Fruit fly (Drosophila melanogaster) whole organism, embryonic: ENCODE results near the gene CG31178.

Experiments
- Aef1 ChIP-seq: fragments of 200-800 bp; sonication (Bioruptor generic); IDR thresholded peaks from 3 replicates; pipeline ENCODE4 v1.3.6; 2022; ENCODE audit warnings: missing biosample characterization, missing genetic modification characterization
- Bgb ChIP-seq: fragments of 200-800 bp; sonication (Bioruptor generic); IDR thresholded peaks from 2 replicates; pipeline ENCODE4 v1.3.6; 2022; ENCODE audit warnings: missing biosample characterization, missing genetic modification characterization; ENCODE audit not compliant: partially characterized antibody
- Blimp-1 ChIP-seq: fragments of 200-800 bp; sonication (Bioruptor generic); optimal IDR thresholded peaks from 3 replicates; lab custom pipeline; 2018; ENCODE audit warnings: missing biosample characterization, missing genetic modification characterization, mild to moderate bottlenecking, moderate library complexity, missing genetic modification reagents
- BtbVII ChIP-seq: fragments of 200-800 bp; sonication (Bioruptor generic); optimal IDR thresholded peaks from 3 replicates; lab custom pipeline; 2017; ENCODE audit warnings: missing biosample characterization, mild to moderate bottlenecking, missing genetic modification characterization
- CG10543 ChIP-seq: fragments of 200-800 bp; sonication (Bioruptor generic); optimal IDR thresholded peaks from 3 replicates; lab custom pipeline; 2017; ENCODE audit warnings: missing biosample characterization, mild to moderate bottlenecking, missing genetic modification characterization, moderate library complexity
- CG10959 ChIP-seq: fragments of 200-800 bp; sonication (Bioruptor generic); IDR thresholded peaks from 2 replicates; pipeline ENCODE4 v1.3.6; 2022; ENCODE audit warnings: missing biosample characterization, missing genetic modification characterization
- CG11085 ChIP-seq: fragments of 200-800 bp; sonication (Bioruptor generic); IDR thresholded peaks from 2 replicates; pipeline ENCODE4 v1.3.6; 2022; ENCODE audit warnings: missing biosample characterization, missing genetic modification characterization
- CG11695 ChIP-seq: fragments of 200-800 bp; sonication (Bioruptor generic); IDR thresholded peaks from 3 replicates; pipeline ENCODE4 v1.3.6; 2022; ENCODE audit warnings: missing biosample characterization, missing genetic modification characterization
- CG11696 ChIP-seq: fragments of 200-800 bp; sonication (Bioruptor generic); IDR thresholded peaks from 2 replicates; pipeline ENCODE4 v1.3.6; 2022; ENCODE audit warnings: missing biosample characterization, missing genetic modification characterization
- CG12299 ChIP-seq: fragments of 200-800 bp; sonication (Bioruptor generic); optimal IDR thresholded peaks from 2 replicates; lab custom pipeline; 2018; ENCODE audit warnings: missing biosample characterization, mild to moderate bottlenecking, missing genetic modification characterization
- CG13123 ChIP-seq: fragments of 200-800 bp; sonication (Bioruptor generic); optimal IDR thresholded peaks from 2 replicates; lab custom pipeline; 2016; ENCODE audit warnings: missing biosample characterization, missing genetic modification characterization
- CG13296 ChIP-seq: fragments of 200-800 bp; sonication (Bioruptor generic); optimal IDR thresholded peaks from 3 replicates; lab custom pipeline; 2018; ENCODE audit warnings: missing biosample characterization, mild to moderate bottlenecking, missing genetic modification characterization
- CG17186 ChIP-seq: fragments of 200-800 bp; sonication (Bioruptor generic); optimal IDR thresholded peaks from 3 replicates; lab custom pipeline; 2017; ENCODE audit warnings: missing biosample characterization, missing genetic modification reagents, missing genetic modification characterization
- CG17829 ChIP-seq: fragments of 200-800 bp; optimal IDR thresholded peaks from 2 replicates; lab custom pipeline; 2019; ENCODE audit warnings: missing biosample characterization, mild to moderate bottlenecking, missing genetic modification characterization, moderate library complexity
- CG2129 ChIP-seq: fragments of 200-800 bp; sonication (Bioruptor generic); IDR thresholded peaks from 2 replicates; pipeline ENCODE4 v1.3.6; 2022; ENCODE audit warnings: missing biosample characterization, missing genetic modification characterization; ENCODE audit not compliant: partially characterized antibody
- CG31388 ChIP-seq: fragments of 200-800 bp; sonication (Bioruptor generic); optimal IDR thresholded peaks from 2 replicates; lab custom pipeline; 2016; ENCODE audit warnings: missing biosample characterization, missing genetic modification characterization
- CG42726 ChIP-seq: fragments of 200-800 bp; sonication (Bioruptor generic); IDR thresholded peaks from 2 replicates; pipeline ENCODE4 v1.3.6; 2022; ENCODE audit warnings: missing biosample characterization, missing genetic modification characterization; ENCODE audit not compliant: partially characterized antibody
- CG4360 ChIP-seq: fragments of 200-800 bp; sonication (Bioruptor generic); IDR thresholded peaks from 2 replicates; pipeline ENCODE4 v1.3.6; 2022; ENCODE audit warnings: missing biosample characterization, missing genetic modification characterization
- CG6175 ChIP-seq: fragments of 200-800 bp; sonication (Bioruptor generic); IDR thresholded peaks from 3 replicates; pipeline ENCODE4 v1.3.6; 2022; ENCODE audit warnings: missing biosample characterization, missing genetic modification characterization
- Ets65A ChIP-seq: fragments of 200-800 bp; sonication (Bioruptor generic); peaks from one replicate; lab custom pipeline; 2016; ENCODE audit warnings: missing biosample characterization, missing genetic modification characterization
- Fer2 ChIP-seq: fragments of 200-800 bp; sonication (Bioruptor generic); optimal IDR thresholded peaks from 2 replicates; lab custom pipeline; 2018; ENCODE audit warnings: missing biosample characterization, mild to moderate bottlenecking, missing genetic modification characterization, moderate library complexity
- H2.0 ChIP-seq: fragments of 200-800 bp; sonication (Bioruptor generic); IDR thresholded peaks from 2 replicates; pipeline ENCODE4 v1.3.6; 2022; ENCODE audit warnings: missing biosample characterization, missing genetic modification characterization
- HLH4C ChIP-seq: fragments of 200-800 bp; sonication (Bioruptor generic); IDR thresholded peaks from 3 replicates; pipeline ENCODE4 v1.3.6; 2022; ENCODE audit warnings: missing biosample characterization, missing genetic modification characterization; ENCODE audit not compliant: partially characterized antibody
- Hr78 ChIP-seq, 2 experiments: fragments of 200-800 bp in 1 of 2; fragments of >200 bp in 1 of 2; sonication (Bioruptor generic) in 1 of 2; optimal IDR thresholded peaks; 2 replicates each; lab custom pipeline; 2017 to 2019; ENCODE audit warnings: missing biosample characterization in 2 of 2, missing genetic modification characterization in 2 of 2, mild to moderate bottlenecking in 1 of 2, moderate library complexity in 1 of 2
- Hsf ChIP-seq: fragments of 200-800 bp; sonication (Bioruptor generic); optimal IDR thresholded peaks from 3 replicates; lab custom pipeline; 2016; ENCODE audit warnings: missing biosample characterization, missing genetic modification characterization
- Mad ChIP-seq: fragments of 200-800 bp; sonication (Bioruptor generic); optimal IDR thresholded peaks from 2 replicates; lab custom pipeline; 2016; ENCODE audit warnings: missing biosample characterization, missing genetic modification characterization
- NfI ChIP-seq: fragments of 200-800 bp; sonication (Bioruptor generic); optimal IDR thresholded peaks from 3 replicates; lab custom pipeline; 2018; ENCODE audit warnings: missing biosample characterization, mild to moderate bottlenecking, missing genetic modification characterization, moderate library complexity
- Side ChIP-seq: fragments of 200-800 bp; sonication (Bioruptor generic); optimal IDR thresholded peaks from 2 replicates; lab custom pipeline; 2016; ENCODE audit warnings: missing biosample characterization, missing genetic modification characterization
- Stat92E ChIP-seq, 3 experiments: fragments of >200 bp in 2 of 3; fragments of 200-800 bp in 1 of 3; sonication (Bioruptor generic) in 1 of 3; optimal IDR thresholded peaks; 2 replicates each; lab custom pipeline; 2017 to 2019; ENCODE audit warnings: missing biosample characterization in 3 of 3, missing genetic modification characterization in 3 of 3, mild to moderate bottlenecking in 1 of 3, moderate library complexity in 1 of 3
- Usf ChIP-seq: fragments of 200-800 bp; sonication (Bioruptor generic); optimal IDR thresholded peaks from 2 replicates; lab custom pipeline; 2017; ENCODE audit warnings: missing genotype, missing biosample characterization, missing genetic modification characterization
- bowl ChIP-seq: fragments of 200-800 bp; sonication (Bioruptor generic); IDR thresholded peaks from 2 replicates; pipeline ENCODE4 v1.3.6; 2022; ENCODE audit warnings: missing biosample characterization, missing genetic modification characterization
- ems ChIP-seq: fragments of 200-800 bp; sonication (Bioruptor generic); optimal IDR thresholded peaks from 3 replicates; lab custom pipeline; 2016; ENCODE audit warnings: missing biosample characterization, missing genetic modification characterization
- en ChIP-seq: fragments of 200-800 bp; sonication (Bioruptor generic); optimal IDR thresholded peaks from 2 replicates; lab custom pipeline; 2016; ENCODE audit warnings: missing biosample characterization, missing genetic modification characterization
- eve ChIP-seq, 2 experiments: fragments of >200 bp; optimal IDR thresholded peaks; 2 replicates each; lab custom pipeline; 2017; ENCODE audit warnings: missing biosample characterization in 2 of 2, missing genetic modification characterization in 2 of 2
- fu2 ChIP-seq: fragments of 200-800 bp; sonication (Bioruptor generic); optimal IDR thresholded peaks from 2 replicates; lab custom pipeline; 2016; ENCODE audit warnings: missing biosample characterization, missing genetic modification characterization
- gcm2 ChIP-seq: fragments of 200-800 bp; sonication (Bioruptor generic); optimal IDR thresholded peaks from 2 replicates; lab custom pipeline; 2016; ENCODE audit warnings: missing biosample characterization, missing genetic modification characterization
- gsb ChIP-seq: fragments of 200-800 bp; sonication (Bioruptor generic); IDR thresholded peaks from 2 replicates; pipeline ENCODE4 v1.3.6; 2022; ENCODE audit warnings: missing biosample characterization, missing genetic modification characterization
- h ChIP-seq: fragments of >200 bp; optimal IDR thresholded peaks from 2 replicates; lab custom pipeline; 2017
- hkb ChIP-seq, 2 experiments: fragments of 200-800 bp in 1 of 2; fragments of >200 bp in 1 of 2; sonication (Bioruptor generic) in 1 of 2; IDR thresholded peaks in 1 of 2; optimal IDR thresholded peaks in 1 of 2; 2 replicates each; pipeline versions ENCODE4 v1.3.6 to Lab custom; 2017 to 2022; ENCODE audit warnings: missing biosample characterization in 1 of 2, missing genetic modification characterization in 1 of 2
- kni ChIP-seq: fragments of 200-800 bp; sonication (Bioruptor generic); optimal IDR thresholded peaks from 3 replicates; lab custom pipeline; 2017; ENCODE audit warnings: mild to moderate bottlenecking, missing biosample characterization, missing genetic modification reagents, missing genetic modification characterization
- lab ChIP-seq: fragments of 200-800 bp; sonication (Bioruptor generic); optimal IDR thresholded peaks from 3 replicates; lab custom pipeline; 2017; ENCODE audit warnings: missing biosample characterization, missing genetic modification characterization, mild to moderate bottlenecking, moderate library complexity, missing genetic modification reagents
- lola ChIP-seq, 3 experiments: fragments of >200 bp in 2 of 3; fragments of 200-800 bp in 1 of 3; sonication (Bioruptor generic) in 1 of 3; optimal IDR thresholded peaks; 2 replicates each; lab custom pipeline; 2017 to 2019; ENCODE audit warnings: missing biosample characterization in 3 of 3, missing genetic modification characterization in 3 of 3, mild to moderate bottlenecking in 1 of 3, moderate library complexity in 1 of 3
- pb ChIP-seq: fragments of 200-800 bp; sonication (Bioruptor generic); optimal IDR thresholded peaks from 3 replicates; lab custom pipeline; 2016; ENCODE audit warnings: missing biosample characterization, missing genetic modification characterization
- peb ChIP-seq: fragments of 200-800 bp; sonication (Bioruptor generic); IDR thresholded peaks from 2 replicates; pipeline ENCODE4 v1.3.6; 2022; ENCODE audit warnings: missing biosample characterization, missing genetic modification characterization
- pnt ChIP-seq: fragments of 200-800 bp; sonication (Bioruptor generic); optimal IDR thresholded peaks from 3 replicates; lab custom pipeline; 2016; ENCODE audit warnings: missing biosample characterization, missing genetic modification characterization
- ro ChIP-seq: fragments of 200-800 bp; sonication (Bioruptor generic); IDR thresholded peaks from 2 replicates; pipeline ENCODE4 v1.3.6; 2022; ENCODE audit warnings: missing biosample characterization, missing genetic modification characterization
- so ChIP-seq: fragments of 200-800 bp; sonication (Bioruptor generic); IDR thresholded peaks from 3 replicates; pipeline ENCODE4 v1.3.6; 2022; ENCODE audit warnings: missing biosample characterization, missing genetic modification characterization
- sqz ChIP-seq: fragments of 200-800 bp; sonication (Bioruptor generic); optimal IDR thresholded peaks from 3 replicates; lab custom pipeline; 2018; ENCODE audit warnings: missing biosample characterization, mild to moderate bottlenecking, missing genetic modification characterization
- vvl ChIP-seq: fragments of 200-800 bp; sonication (Bioruptor generic); IDR thresholded peaks from 2 replicates; pipeline ENCODE4 v1.3.6; 2022; ENCODE audit warnings: missing biosample characterization, missing genetic modification characterization
- zfh1 ChIP-seq: fragments of 200-800 bp; sonication (Bioruptor generic); IDR thresholded peaks from 3 replicates; pipeline ENCODE4 v1.3.6; 2022; ENCODE audit warnings: missing biosample characterization, missing genetic modification characterization
- zfh2 ChIP-seq: fragments of 200-800 bp; sonication (Bioruptor generic); optimal IDR thresholded peaks from 2 replicates; lab custom pipeline; 2016; ENCODE audit warnings: missing biosample characterization, missing genetic modification characterization

The CG31178 gene

DNA sequence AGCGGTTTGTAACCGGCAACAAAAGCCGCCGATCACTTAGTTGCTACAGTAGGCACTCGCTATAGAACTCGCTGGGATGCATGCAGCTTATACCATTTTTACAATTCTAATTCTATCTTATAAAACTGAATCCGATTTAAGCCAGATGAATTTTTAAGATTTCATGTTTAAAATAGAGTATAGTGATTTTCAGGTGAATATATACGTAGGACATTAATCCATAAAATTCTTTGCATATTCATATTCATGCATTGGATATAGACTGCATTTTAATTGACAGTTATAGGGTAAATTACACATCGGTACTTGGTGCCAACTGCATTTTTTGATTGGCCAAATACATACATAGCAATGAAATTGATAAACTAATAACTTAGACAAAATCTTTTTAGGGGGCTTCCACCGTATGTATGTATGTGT is 14.1 kb downstream of the CG31178 start (continued):
- TF ChIP-seq CG2129 (GFP tag; lab: Robert Waterston, UW) (no peak), pb (GFP tag; lab: Kevin White, UChicago) (no peak), eve (GFP tag; optimal IDR thresholded peaks at IDR 0.05; lab: Kevin White, UChicago) (no peak), Side (GFP tag; lab: Kevin White, UChicago) (no peak), Stat92E (GFP tag; optimal IDR thresholded peaks at IDR 0.05; lab: Kevin White, UChicago) (no peak), sqz (GFP tag; lab: Kevin White, UChicago) (no peak), CG12299 (tag; lab: Kevin White, UChicago) (no peak), lab (GFP tag; lab: Kevin White, UChicago) (no peak), h (lab: Kevin White, UChicago) (no peak), CG13296 (GFP tag; lab: Kevin White, UChicago) (no peak), H2.0 (GFP tag; lab: Robert Waterston, UW) (no peak; the same call in 1 of the 2 replicates), fu2 (GFP tag; lab: Kevin White, UChicago) (no peak), CG17829 (tag; lab: Kevin White, UChicago) (peak; percentile 49), Aef1 (GFP tag; lab: Robert Waterston, UW) (peak; percentile 39; the same call in 1 of the 3 replicates), zfh1 (GFP tag; lab: Robert Waterston, UW) (peak; percentile 58; the same call in 1 of the 3 replicates), CG42726 (GFP tag; lab: Robert Waterston, UW) (no peak), CG6175 (GFP tag; lab: Robert Waterston, UW) (no peak), CG11085 (GFP tag; lab: Robert Waterston, UW) (0 out of 2 replicates have a peak, but pooled peaks have one; percentile 19), Hsf (GFP tag; lab: Kevin White, UChicago) (no peak), HLH4C (GFP tag; lab: Robert Waterston, UW) (no peak), lola (GFP tag; optimal IDR thresholded peaks at IDR 0.05; lab: Kevin White, UChicago) (peak in 1 of 3 experiments; percentile 56), CG11696 (GFP tag; lab: Robert Waterston, UW) (no peak), CG4360 (GFP tag; lab: Robert Waterston, UW) (no peak), Hr78 (GFP tag; optimal IDR thresholded peaks at IDR 0.05; lab: Kevin White, UChicago) (no peak), zfh2 (GFP tag; lab: Kevin White, UChicago) (no peak), ro (no peak), en (no peak), Bgb (GFP tag; lab: Robert Waterston, UW) (no peak), CG17186 (GFP tag; lab: Kevin White, UChicago) (no peak), pnt (GFP tag; lab: Kevin White, UChicago) (peak; percentile 35), Mad (GFP tag; lab: Kevin White, UChicago) (no peak), gsb (GFP tag; lab: Robert Waterston, UW) (no peak), so (GFP tag; lab: Robert Waterston, UW) (no peak), gcm2 (GFP tag; lab: Kevin White, UChicago) (no peak), kni (GFP tag; lab: Kevin White, UChicago) (no peak), CG31388 (GFP tag; lab: Kevin White, UChicago) (no peak), BtbVII (no peak), hkb (optimal IDR thresholded peaks at IDR 0.05; lab: Kevin White, UChicago) (no peak), hkb (GFP tag; IDR thresholded peaks at IDR 0.05; lab: Robert Waterston, UW) (peak; percentile 41; the same call in 1 of the 2 replicates), Fer2 (tag; lab: Kevin White, UChicago) (no peak), ems (GFP tag; lab: Kevin White, UChicago) (peak; percentile 16), Usf (GFP tag; lab: Kevin White, UChicago) (no peak), NfI (GFP tag; lab: Kevin White, UChicago) (no peak), CG13123 (GFP tag; lab: Kevin White, UChicago) (no peak), CG11695 (no peak), Blimp-1 (GFP tag; lab: Kevin White, UChicago) (peak; percentile 39), CG10959 (0 out of 2 replicates have a peak, but pooled peaks have one; percentile 23), peb (GFP tag; lab: Robert Waterston, UW) (no peak), Ets65A (peak; percentile 57), CG10543 (no peak), bowl (no peak), vvl (GFP tag; lab: Robert Waterston, UW) (peak; percentile 77)
